Fruit fly (Drosophila melanogaster) Kc167 (cell line): Measurements from ENCODE around the gene CG11581.

Experiments used
- Myc ChIP-seq: fragments of >200 bp; optimal IDR thresholded peaks from 2 replicates; lab custom pipeline; 2017; ENCODE audit warnings: missing external identifiers
- Sin3A ChIP-seq: fragments of >200 bp; optimal IDR thresholded peaks from 2 replicates; lab custom pipeline; 2018; ENCODE audit warnings: missing external identifiers
- h ChIP-seq: fragments of >200 bp; optimal IDR thresholded peaks from 3 replicates; lab custom pipeline; 2018; ENCODE audit warnings: missing external identifiers
- insv ChIP-seq: fragments of >200 bp; optimal IDR thresholded peaks from 3 replicates; lab custom pipeline; 2018; ENCODE audit warnings: missing external identifiers
- psq ChIP-seq: fragments of >200 bp; optimal IDR thresholded peaks from 2 replicates; lab custom pipeline; 2017; ENCODE audit warnings: missing external identifiers
- ttk ChIP-seq: sonication (Bioruptor generic); optimal IDR thresholded peaks from 2 replicates; lab custom pipeline; 2017; ENCODE audit warnings: missing external identifiers

Gene CG11581

DNA sequence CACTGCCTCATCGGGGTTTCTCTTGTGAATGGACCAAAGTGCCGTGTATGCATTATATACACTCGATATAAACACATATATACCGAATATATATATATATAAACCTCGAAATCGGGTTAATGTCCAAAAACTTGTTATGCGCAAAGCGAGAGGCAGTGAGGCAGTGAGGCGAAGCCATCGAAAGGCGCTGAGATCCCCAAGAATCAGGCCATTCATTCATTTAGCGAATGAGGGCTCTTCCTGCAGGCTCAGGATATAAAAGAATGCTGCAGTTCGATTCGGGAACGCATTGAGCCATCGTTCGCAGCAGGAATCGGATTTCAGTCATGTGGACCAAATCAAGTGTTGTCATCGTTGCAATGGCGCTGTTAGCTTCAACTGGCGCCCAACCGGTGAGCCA lies 10.2 kb downstream of the CG11581 start, which contains the start of gene CG12481:
Gene CG12481, plus strand, starts transcription at position 301 of the 400 bp plus-strand sequence.
- TF ChIP-seq h (lab: Kevin White, UChicago), result no peak
- no peak for TF ChIP-seq Myc
- TF ChIP-seq Sin3A (lab: Kevin White, UChicago), result no peak
- no peak for TF ChIP-seq ttk (lab: Kevin White, UChicago)
- TF ChIP-seq insv (lab: Kevin White, UChicago), result no peak
- TF ChIP-seq psq (lab: Kevin White, UChicago), result no peak

DNA sequence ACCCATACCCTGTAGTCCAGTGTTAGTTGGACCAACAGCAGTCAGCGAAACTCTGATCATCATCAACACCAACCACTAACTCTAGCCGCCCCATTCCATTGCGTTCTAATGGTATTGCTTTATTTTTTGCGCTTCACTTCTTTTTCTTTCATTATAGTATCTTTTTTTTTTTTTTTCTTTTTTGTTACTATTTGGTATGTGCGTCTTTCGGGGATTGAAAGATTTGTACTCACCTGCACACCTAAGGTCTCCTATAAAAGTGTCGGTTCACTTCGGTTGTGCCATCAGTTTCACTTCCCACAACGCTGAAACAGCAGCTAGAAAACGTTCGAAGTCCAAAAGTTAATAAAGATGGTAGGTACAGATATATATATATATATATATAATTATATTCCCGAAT lies 12.5 kb downstream of the CG11581 start, which contains the start of gene CG11585:
Gene CG11585, plus strand, starts transcription at position 301 of the 400 bp plus-strand sequence.
- TF ChIP-seq psq (lab: Kevin White, UChicago), result no peak
- TF ChIP-seq Myc, result no peak
- TF ChIP-seq ttk (lab: Kevin White, UChicago), result no peak
- no peak for TF ChIP-seq insv (lab: Kevin White, UChicago)
- no peak for TF ChIP-seq Sin3A (lab: Kevin White, UChicago)
- no peak for TF ChIP-seq h (lab: Kevin White, UChicago)

DNA sequence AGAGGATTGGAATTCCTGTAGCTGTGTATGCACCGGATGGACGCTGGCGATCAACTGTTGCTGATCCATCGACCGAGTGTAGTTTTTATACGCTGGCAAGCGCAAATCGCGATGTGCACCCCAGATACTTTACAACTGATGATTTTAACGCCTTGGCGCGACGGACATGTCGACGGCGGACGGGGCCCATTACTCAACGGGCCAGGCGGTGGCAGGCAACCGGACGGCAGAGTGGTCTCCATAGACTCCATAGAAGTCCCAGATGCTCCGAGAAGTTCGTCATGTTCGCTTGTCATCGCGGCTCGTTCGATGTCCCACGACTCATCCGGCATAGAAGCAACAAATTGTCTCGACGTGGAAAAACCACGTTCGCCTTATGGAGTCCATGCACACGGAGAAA lies 15.2 kb downstream of the CG11581 start, which contains the start of gene CG13403:
Gene CG13403, minus strand, starts transcription at position 101 of the 400 bp plus-strand sequence.
- TF ChIP-seq Myc (no peak), insv (lab: Kevin White, UChicago) (no peak), h (lab: Kevin White, UChicago) (no peak), Sin3A (lab: Kevin White, UChicago) (no peak), ttk (lab: Kevin White, UChicago) (no peak), psq (lab: Kevin White, UChicago) (no peak)

DNA sequence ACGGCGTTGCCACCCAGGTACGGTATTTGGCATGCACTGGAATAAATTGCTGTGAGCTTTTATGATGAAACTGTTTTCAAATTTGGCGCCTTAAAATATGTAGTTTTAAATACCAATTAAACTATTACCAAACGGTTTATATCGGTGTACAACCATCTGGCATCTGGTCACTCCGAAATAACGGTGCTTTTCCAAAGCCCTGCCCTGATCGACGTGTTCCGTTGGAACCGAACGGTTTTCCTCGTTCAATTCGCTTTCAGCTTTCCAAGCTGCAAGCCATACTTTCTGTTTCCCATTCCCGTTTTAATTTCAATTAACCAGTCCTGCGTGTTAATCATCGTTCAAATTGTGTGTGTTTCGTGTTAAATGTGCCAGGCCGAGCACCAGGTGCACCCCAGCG lies 16.3 kb downstream of the CG11581 start, which contains the start of gene yl:
Gene yl, plus strand, starts transcription at position 202 of the 400 bp plus-strand sequence.
- TF ChIP-seq ttk (lab: Kevin White, UChicago), result no peak
- TF ChIP-seq insv (lab: Kevin White, UChicago), result no peak
- no peak for TF ChIP-seq psq (lab: Kevin White, UChicago)
- no peak for TF ChIP-seq Myc
- TF ChIP-seq h (lab: Kevin White, UChicago), result no peak

dm6 chrX:14199967-14200531 lies 23.3 kb downstream of the CG11581 start, which contains the start of gene CG11590:
TSS of gene CG11590 (plus strand) at chrX:14200178.
- TF ChIP-seq insv (lab: Kevin White, UChicago) (no peak), psq (lab: Kevin White, UChicago) (no peak), h (lab: Kevin White, UChicago) (no peak), Sin3A (lab: Kevin White, UChicago) (no peak), Myc (no peak), ttk (lab: Kevin White, UChicago) (no peak)

DNA sequence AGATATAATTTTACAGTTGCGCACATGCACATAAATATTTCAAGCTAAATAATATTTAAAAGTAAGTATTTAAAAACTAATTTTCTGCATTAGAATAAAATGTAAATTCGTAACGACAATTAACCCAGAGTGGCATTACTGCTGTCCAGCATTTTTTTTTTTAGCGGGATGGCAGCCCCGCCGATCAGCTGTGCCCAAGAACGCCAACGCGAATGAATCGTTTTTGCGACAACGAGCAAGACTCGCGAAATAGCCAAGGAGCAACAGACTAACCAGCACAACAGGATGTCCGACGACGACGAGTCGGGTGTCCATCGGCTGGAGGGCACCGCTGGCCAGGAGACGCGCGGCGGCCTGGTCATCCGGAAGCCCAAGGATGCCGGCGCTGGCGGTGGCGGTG lies 24.5 kb downstream of the CG11581 start, which contains the start of gene Prp16:
Gene Prp16, plus strand, starts transcription at position 185 of the 400 bp plus-strand sequence.
- TF ChIP-seq ttk (lab: Kevin White, UChicago), result no peak
- TF ChIP-seq psq (lab: Kevin White, UChicago), result no peak
- TF ChIP-seq Myc, result no peak
- TF ChIP-seq h (lab: Kevin White, UChicago), result no peak
- TF ChIP-seq insv (lab: Kevin White, UChicago), result no peak
- TF ChIP-seq Sin3A (lab: Kevin White, UChicago), result no peak

DNA sequence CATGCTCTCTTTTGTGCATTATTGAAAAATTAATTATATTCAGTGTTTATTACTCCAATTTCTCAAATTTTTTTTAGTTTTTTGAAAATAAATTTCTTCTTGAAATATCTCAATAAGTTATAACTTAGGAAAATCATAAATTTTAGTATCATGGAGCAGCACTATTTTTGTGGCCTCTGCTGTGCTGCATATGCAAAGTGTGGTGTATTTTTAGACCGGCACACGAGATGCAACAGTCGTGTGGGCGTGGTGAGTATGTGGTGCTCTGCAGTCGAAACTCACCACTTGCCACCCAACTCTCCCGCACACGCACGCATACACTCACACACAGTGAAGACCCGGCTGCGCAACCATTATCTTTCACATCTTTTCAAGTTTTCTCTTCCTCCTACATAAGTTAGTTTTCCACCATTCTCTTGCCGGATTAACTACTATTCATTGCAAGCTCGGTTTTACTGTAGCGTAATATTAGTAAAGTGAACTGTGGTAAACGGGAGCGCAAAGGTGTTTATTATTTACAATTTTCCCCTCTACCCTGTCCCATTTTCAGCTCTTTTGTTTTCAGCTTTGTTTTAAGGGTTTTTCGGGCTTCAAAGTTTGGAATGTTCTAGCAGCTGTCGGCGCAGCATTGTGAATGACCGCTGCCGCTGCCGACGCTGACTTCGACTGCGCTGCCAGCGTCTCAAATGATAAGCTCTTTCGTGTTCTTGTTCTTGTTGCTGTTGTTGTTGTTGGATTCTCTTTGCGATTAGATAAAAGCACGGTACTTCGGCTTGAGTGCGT lies 31.9 kb downstream of the CG11581 start:
- TF ChIP-seq psq (lab: Kevin White, UChicago) (no peak), insv (lab: Kevin White, UChicago) (no peak), h (lab: Kevin White, UChicago) (no peak), ttk (lab: Kevin White, UChicago) (no peak), Sin3A (lab: Kevin White, UChicago) (no peak), Myc (no peak)

dm6 chrX:14209209-14209781 lies 32.6 kb downstream of the CG11581 start:
- no peak for TF ChIP-seq insv (lab: Kevin White, UChicago)
- TF ChIP-seq h (lab: Kevin White, UChicago), result no peak
- no peak for TF ChIP-seq Sin3A (lab: Kevin White, UChicago)
- no peak for TF ChIP-seq Myc
- no peak for TF ChIP-seq ttk (lab: Kevin White, UChicago)
- no peak for TF ChIP-seq psq (lab: Kevin White, UChicago)

dm6 chrX:14211250-14211944 lies 34.7 kb downstream of the CG11581 start:
- TF ChIP-seq Sin3A (lab: Kevin White, UChicago) (no peak), psq (lab: Kevin White, UChicago) (no peak), insv (lab: Kevin White, UChicago) (no peak), ttk (lab: Kevin White, UChicago) (no peak), Myc (no peak), h (lab: Kevin White, UChicago) (no peak)

DNA sequence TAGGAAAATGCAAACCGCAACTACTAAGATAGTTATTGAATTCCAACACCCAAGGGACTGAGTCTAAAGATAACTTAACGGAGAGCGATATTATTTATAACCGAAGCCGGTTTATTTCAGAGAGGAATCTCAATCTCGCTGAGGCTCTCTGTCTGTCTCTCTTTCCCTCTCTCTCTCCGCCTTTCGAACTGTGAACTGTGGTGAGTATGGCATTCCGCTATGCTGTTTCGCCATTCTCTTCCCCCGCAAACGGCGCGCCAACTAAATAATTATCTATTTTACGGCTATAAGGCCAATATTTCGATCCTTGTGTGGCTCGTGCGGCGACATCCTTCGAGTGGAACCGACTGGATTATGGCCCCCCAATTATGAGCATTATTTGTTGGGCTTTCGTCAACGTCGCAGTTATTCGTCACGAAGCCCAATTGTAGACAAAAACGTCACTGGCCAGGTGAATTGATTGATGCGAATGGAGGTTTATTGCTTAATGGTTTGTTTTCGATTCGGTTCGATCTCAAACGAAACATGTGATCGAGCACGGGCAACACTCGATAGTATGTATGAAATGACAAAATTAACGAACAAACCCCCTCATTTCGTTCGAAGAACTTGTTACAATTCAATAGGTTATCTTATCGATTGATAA lies 35.5 kb downstream of the CG11581 start:
- TF ChIP-seq Myc (no peak), ttk (lab: Kevin White, UChicago) (no peak), psq (lab: Kevin White, UChicago) (no peak), Sin3A (lab: Kevin White, UChicago) (no peak), insv (lab: Kevin White, UChicago) (no peak), h (lab: Kevin White, UChicago) (no peak)
